Worm (Caenorhabditis elegans) whole organism, late embryonic: ENCODE results near the gene F52B11.5.

Experiments used
- C08G9.2 ChIP-seq: sonication (generic microtip); optimal IDR thresholded peaks from 2 replicates; lab custom pipeline; 2016; ENCODE audit warnings: mild to moderate bottlenecking, missing genetic modification characterization, moderate library complexity, missing compliant biosample characterization
- C38D4.7 ChIP-seq: fragments of 200-800 bp; sonication (Bioruptor generic); optimal IDR thresholded peaks from 2 replicates; lab custom pipeline; 2018; ENCODE audit warnings: mild to moderate bottlenecking, missing genetic modification characterization, moderate library complexity, missing compliant biosample characterization
- K02D7.2 ChIP-seq: sonication (generic microtip); optimal IDR thresholded peaks from 2 replicates; lab custom pipeline; 2017; ENCODE audit warnings: mild to moderate bottlenecking, missing genetic modification characterization, missing compliant biosample characterization
- K09A11.1 ChIP-seq: sonication (generic microtip); optimal IDR thresholded peaks from 2 replicates; lab custom pipeline; 2017; ENCODE audit warnings: antibody characterized with exemption, mild to moderate bottlenecking, missing genetic modification characterization, missing compliant biosample characterization; ENCODE audit not compliant: insufficient read depth
- T23F11.4 ChIP-seq: fragments of 200-800 bp; sonication (Bioruptor generic); optimal IDR thresholded peaks from 2 replicates; lab custom pipeline; 2018; ENCODE audit warnings: mild to moderate bottlenecking, missing genetic modification characterization, missing compliant biosample characterization
- Y22D7AL.16 ChIP-seq: sonication (generic microtip); optimal IDR thresholded peaks from 2 replicates; lab custom pipeline; 2016; ENCODE audit warnings: missing genetic modification characterization, missing compliant biosample characterization
- ahr-1 ChIP-seq: sonication (generic microtip); optimal IDR thresholded peaks from 2 replicates; lab custom pipeline; 2016; ENCODE audit warnings: missing genetic modification characterization, missing compliant biosample characterization
- ama-1 ChIP-seq: fragments of 150-350 bp; optimal IDR thresholded peaks from 2 replicates; lab custom pipeline; 2014
- ceh-18 ChIP-seq: sonication (generic microtip); optimal IDR thresholded peaks from 2 replicates; lab custom pipeline; 2016; ENCODE audit warnings: missing genetic modification characterization, missing compliant biosample characterization
- ceh-19 ChIP-seq: fragments of 200-800 bp; sonication (Bioruptor generic); optimal IDR thresholded peaks from 2 replicates; lab custom pipeline; 2018; ENCODE audit warnings: mild to moderate bottlenecking, missing genetic modification characterization, missing compliant biosample characterization
- ceh-2 ChIP-seq: sonication (generic microtip); optimal IDR thresholded peaks from 2 replicates; lab custom pipeline; 2016; ENCODE audit warnings: missing genotype, missing genetic modification characterization, missing compliant biosample characterization
- ceh-22 ChIP-seq: sonication (generic microtip); optimal IDR thresholded peaks from 2 replicates; lab custom pipeline; 2017; ENCODE audit warnings: missing biosample characterization, missing genetic modification characterization
- ceh-24 ChIP-seq: sonication (generic microtip); optimal IDR thresholded peaks from 2 replicates; lab custom pipeline; 2016; ENCODE audit warnings: mild to moderate bottlenecking, missing genetic modification characterization, missing compliant biosample characterization
- ceh-34 ChIP-seq: sonication (generic microtip); optimal IDR thresholded peaks from 2 replicates; lab custom pipeline; 2016; ENCODE audit warnings: mild to moderate bottlenecking, missing genetic modification characterization, missing compliant biosample characterization
- ceh-45 ChIP-seq: fragments of 200-800 bp; sonication (Bioruptor generic); IDR thresholded peaks from 2 replicates; pipeline ENCODE4 v1.3.6; 2022; ENCODE audit warnings: missing genetic modification reagents, missing genetic modification characterization, missing compliant biosample characterization
- ceh-6 ChIP-seq: fragments of 200-800 bp; sonication (Bioruptor generic); optimal IDR thresholded peaks from 2 replicates; lab custom pipeline; 2018; ENCODE audit warnings: mild to moderate bottlenecking, missing genetic modification characterization, missing compliant biosample characterization
- dmd-4 ChIP-seq: sonication (generic microtip); optimal IDR thresholded peaks from 2 replicates; lab custom pipeline; 2016; ENCODE audit warnings: borderline replicate concordance, missing genetic modification characterization, missing compliant biosample characterization
- ets-4 ChIP-seq: sonication (generic microtip); optimal IDR thresholded peaks from 2 replicates; lab custom pipeline; 2016; ENCODE audit warnings: missing genetic modification characterization, missing compliant biosample characterization
- fkh-10 ChIP-seq: fragments of 150-350 bp; optimal IDR thresholded peaks from 2 replicates; lab custom pipeline; 2014; ENCODE audit warnings: missing biosample characterization, missing genetic modification reagents, missing genetic modification characterization
- gmeb-2 ChIP-seq: sonication (generic microtip); optimal IDR thresholded peaks from 2 replicates; lab custom pipeline; 2016; ENCODE audit warnings: missing genetic modification characterization, inconsistent platforms, missing compliant biosample characterization
- hlh-13 ChIP-seq: fragments of 200-800 bp; sonication (Bioruptor generic); optimal IDR thresholded peaks from 2 replicates; lab custom pipeline; 2018; ENCODE audit warnings: mild to moderate bottlenecking, missing genetic modification characterization, missing compliant biosample characterization
- hlh-30 ChIP-seq: sonication (generic microtip); optimal IDR thresholded peaks from 2 replicates; lab custom pipeline; 2017; ENCODE audit warnings: antibody characterized with exemption, missing genetic modification characterization, missing compliant biosample characterization; ENCODE audit not compliant: insufficient read depth
- lim-6 ChIP-seq: sonication (generic microtip); optimal IDR thresholded peaks from 2 replicates; lab custom pipeline; 2016; ENCODE audit warnings: missing genetic modification characterization, missing compliant biosample characterization
- lin-11 ChIP-seq: fragments of 200-800 bp; sonication (Bioruptor generic); optimal IDR thresholded peaks from 2 replicates; lab custom pipeline; 2018; ENCODE audit warnings: mild to moderate bottlenecking, missing genetic modification characterization, missing compliant biosample characterization
- mec-3 ChIP-seq: sonication (generic microtip); optimal IDR thresholded peaks from 2 replicates; lab custom pipeline; 2016; ENCODE audit warnings: borderline replicate concordance, missing genetic modification characterization, missing compliant biosample characterization
- nfya-1 ChIP-seq: sonication (generic microtip); optimal IDR thresholded peaks from 2 replicates; lab custom pipeline; 2017; ENCODE audit warnings: missing genetic modification characterization, mild to moderate bottlenecking, missing compliant biosample characterization, antibody characterized with exemption, moderate library complexity
- nhr-232 ChIP-seq: sonication (generic microtip); optimal IDR thresholded peaks from 2 replicates; lab custom pipeline; 2016; ENCODE audit warnings: missing genetic modification characterization, missing compliant biosample characterization
- odd-2 ChIP-seq: sonication (generic microtip); optimal IDR thresholded peaks from 2 replicates; lab custom pipeline; 2017; ENCODE audit warnings: antibody characterized with exemption, mild to moderate bottlenecking, missing genetic modification characterization, missing compliant biosample characterization
- pag-3 ChIP-seq: sonication (generic microtip); optimal IDR thresholded peaks from 2 replicates; lab custom pipeline; 2016; ENCODE audit warnings: missing compliant biosample characterization, missing genetic modification characterization, borderline replicate concordance
- pax-1 ChIP-seq: fragments of 150-350 bp; optimal IDR thresholded peaks from 2 replicates; lab custom pipeline; 2014; ENCODE audit warnings: missing biosample characterization, missing genetic modification characterization
- pros-1 ChIP-seq: fragments of 150-350 bp; optimal IDR thresholded peaks from 2 replicates; lab custom pipeline; 2014; ENCODE audit warnings: missing biosample characterization, missing genetic modification reagents, missing genetic modification characterization
- sox-2 ChIP-seq: fragments of 200-800 bp; sonication (Bioruptor generic); IDR thresholded peaks from 2 replicates; pipeline ENCODE4 v1.3.6; 2022; ENCODE audit warnings: missing genetic modification reagents, missing genetic modification characterization, missing compliant biosample characterization
- sox-4 ChIP-seq: sonication (generic microtip); optimal IDR thresholded peaks from 2 replicates; lab custom pipeline; 2017; ENCODE audit warnings: mild to moderate bottlenecking, missing genetic modification characterization, inconsistent platforms, missing compliant biosample characterization
- ttx-3 ChIP-seq: sonication (generic microtip); optimal IDR thresholded peaks from 2 replicates; lab custom pipeline; 2016; ENCODE audit warnings: missing genetic modification reagents, missing genetic modification characterization, missing compliant biosample characterization
- unc-3 ChIP-seq, 2 experiments: fragments of 200-800 bp in 1 of 2; sonication (Bioruptor generic) in 1 of 2; sonication (generic microtip) in 1 of 2; conservative IDR thresholded peaks in 1 of 2; optimal IDR thresholded peaks in 1 of 2; 2 replicates each; pipeline versions ENCODE4 v1.3.6 to Lab custom; 2016 to 2022; ENCODE audit warnings: missing compliant biosample characterization in 2 of 2, missing genetic modification characterization in 2 of 2, missing genetic modification reagents in 1 of 2
- unc-55 ChIP-seq: sonication (generic microtip); optimal IDR thresholded peaks from 2 replicates; lab custom pipeline; 2017; ENCODE audit warnings: missing biosample characterization, missing genetic modification reagents, missing genetic modification characterization
- zip-5 ChIP-seq: sonication (generic microtip); optimal IDR thresholded peaks from 2 replicates; lab custom pipeline; 2016; ENCODE audit warnings: missing genetic modification characterization, missing compliant biosample characterization

Gene F52B11.5

DNA sequence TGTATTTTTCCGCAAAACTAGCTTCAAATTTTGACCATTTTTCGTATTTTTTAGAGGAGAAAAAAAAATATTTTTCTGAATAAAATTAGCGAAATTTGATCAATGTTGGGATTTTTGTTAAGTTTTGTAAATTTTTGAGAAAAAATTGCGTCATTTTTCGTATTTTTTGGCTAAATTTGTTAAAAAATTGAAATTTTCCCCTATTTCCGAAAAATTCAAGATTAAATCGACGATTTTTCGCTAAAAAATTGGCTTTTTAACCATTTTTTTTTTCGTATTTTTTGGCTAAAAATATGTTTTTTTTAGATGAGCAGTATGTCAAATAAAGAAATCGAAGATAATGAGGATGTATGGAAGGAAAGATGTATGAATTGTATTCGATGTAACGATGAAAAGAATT, 25.9 kb downstream of the F52B11.5 start, which contains the start of gene cfp-1:
TSS of gene cfp-1 (plus strand) at position 301 of the 400 bp plus-strand sequence.
- no peak for TF ChIP-seq gmeb-2
- no peak for TF ChIP-seq mec-3 (tag; lab: Kevin White, UChicago)
- TF ChIP-seq ceh-2 (tag; lab: Kevin White, UChicago), result no peak
- no peak for TF ChIP-seq fkh-10
- no peak for TF ChIP-seq ceh-18 (tag; lab: Kevin White, UChicago)
- TF ChIP-seq nhr-232 (tag; lab: Kevin White, UChicago), result no peak
- TF ChIP-seq, all 69 proteins: peak for 0

DNA sequence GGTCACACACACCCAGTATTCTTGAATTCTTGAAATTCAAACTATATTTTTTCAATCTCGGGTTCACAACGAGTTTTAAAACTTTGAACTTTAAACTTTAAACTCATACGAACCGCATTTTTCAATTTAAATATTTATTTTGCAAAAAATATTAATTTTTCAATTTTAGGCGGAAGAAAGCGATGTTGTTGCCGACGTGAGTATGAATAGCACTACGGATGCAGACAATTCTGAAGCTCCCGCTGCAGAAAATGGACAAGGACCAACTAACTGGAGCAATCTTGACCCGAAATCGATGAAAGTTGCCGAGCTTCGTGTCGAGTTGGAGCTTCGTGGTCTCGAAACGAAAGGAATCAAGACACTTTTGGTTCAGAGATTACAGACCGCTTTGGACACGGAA, 28.6 kb downstream of the F52B11.5 start:
- TF ChIP-seq ceh-45 (no peak), ceh-22 (tag; lab: Kevin White, UChicago) (no peak), ama-1 (lab: Kevin White, UChicago) (no peak), odd-2 (tag; lab: Kevin White, UChicago) (no peak), ceh-6 (GFP tag; lab: Kevin White, UChicago) (no peak), ceh-34 (tag; lab: Kevin White, UChicago) (no peak), K09A11.1 (tag; lab: Kevin White, UChicago) (no peak), ceh-2 (tag; lab: Kevin White, UChicago) (no peak), pros-1 (tag; lab: Kevin White, UChicago) (no peak), sox-2 (GFP tag; lab: Robert Waterston, UW) (no peak), C38D4.7 (GFP tag; lab: Kevin White, UChicago) (no peak), zip-5 (tag; lab: Kevin White, UChicago) (no peak), fkh-10 (no peak), nhr-232 (tag; lab: Kevin White, UChicago) (no peak), ahr-1 (tag; lab: Kevin White, UChicago) (no peak), T23F11.4 (GFP tag; lab: Kevin White, UChicago) (no peak)
- TF ChIP-seq, all 69 proteins: peak for 0

DNA sequence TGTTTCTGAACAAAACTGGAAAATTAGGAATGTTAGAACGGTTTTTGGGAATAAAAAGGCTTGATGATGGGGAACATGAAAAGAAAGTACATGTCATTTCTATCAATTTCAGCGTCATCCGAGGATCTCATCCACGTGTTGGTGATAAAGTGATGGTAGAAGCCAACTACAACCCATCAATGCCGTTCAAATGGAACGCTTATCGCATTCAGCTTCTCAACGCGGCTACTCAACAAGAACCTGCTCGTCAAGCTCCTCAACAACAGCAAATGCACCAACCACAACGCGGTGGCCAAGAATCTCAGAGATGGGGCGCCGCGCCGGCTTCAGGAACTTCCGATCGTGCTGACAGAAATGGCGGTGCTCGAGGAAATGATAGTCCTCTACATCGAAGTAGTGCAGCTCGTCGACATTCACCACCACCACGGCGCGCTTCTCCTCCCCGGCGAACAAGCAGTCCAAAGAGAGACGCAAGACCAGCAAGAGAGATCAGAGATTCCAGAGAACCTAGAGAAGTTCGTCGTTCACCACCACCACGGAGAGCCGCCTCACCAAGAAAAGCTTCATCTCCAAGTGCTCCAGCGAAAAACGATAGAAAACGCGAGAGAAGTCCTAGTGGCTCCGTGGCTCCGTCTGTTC, 30.9 kb downstream of the F52B11.5 start:
- no peak for TF ChIP-seq ceh-24 (tag; lab: Kevin White, UChicago)
- TF ChIP-seq ceh-45, result no peak
- no peak for TF ChIP-seq hlh-30 (tag; lab: Kevin White, UChicago)
- TF ChIP-seq lin-11 (tag; lab: Kevin White, UChicago), result no peak
- no peak for TF ChIP-seq Y22D7AL.16 (tag; lab: Kevin White, UChicago)
- TF ChIP-seq hlh-13, result no peak
- no peak for TF ChIP-seq C08G9.2
- no peak for TF ChIP-seq unc-55 (GFP tag; lab: Kevin White, UChicago)
- TF ChIP-seq nfya-1, result no peak
- no peak for TF ChIP-seq unc-3 (GFP tag; conservative IDR thresholded peaks at IDR 0.05; lab: Robert Waterston, UW)
- TF ChIP-seq unc-3 (tag; optimal IDR thresholded peaks at IDR 0.05; lab: Kevin White, UChicago), result no peak
- TF ChIP-seq ets-4 (tag; lab: Kevin White, UChicago), result no peak
- TF ChIP-seq zip-5 (tag; lab: Kevin White, UChicago), result no peak
- TF ChIP-seq mec-3 (tag; lab: Kevin White, UChicago), result no peak
- TF ChIP-seq, all 69 proteins: peak for 0

DNA sequence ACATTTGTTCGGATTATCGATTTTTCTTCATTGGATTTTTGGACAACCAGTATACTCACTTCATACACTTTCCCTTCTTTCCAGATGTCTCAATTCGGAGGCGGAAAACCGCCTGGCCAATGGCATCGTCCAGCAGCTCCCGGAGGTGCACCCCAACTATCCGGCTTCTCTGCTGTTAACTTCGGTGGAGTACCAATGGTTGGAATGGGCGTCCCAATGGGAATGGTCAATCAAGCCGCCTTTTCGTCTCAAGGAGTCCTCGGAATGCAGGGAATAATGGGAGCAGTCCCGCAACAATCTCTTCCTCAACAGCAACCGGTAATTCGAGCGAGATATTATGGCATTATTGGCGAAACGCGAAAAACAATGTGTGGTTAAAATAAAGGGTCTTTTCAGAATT, 31.6 kb downstream of the F52B11.5 start, which contains the start of gene ccar-1:
TSS of gene ccar-1 (plus strand) at position 83 of the 400 bp plus-strand sequence.
- TF ChIP-seq sox-4 (tag; lab: Kevin White, UChicago) (no peak), lim-6 (no peak), K02D7.2 (no peak), ceh-19 (GFP tag; lab: Kevin White, UChicago) (no peak), unc-3 (GFP tag; conservative IDR thresholded peaks at IDR 0.05; lab: Robert Waterston, UW) (no peak), unc-3 (tag; optimal IDR thresholded peaks at IDR 0.05; lab: Kevin White, UChicago) (no peak), ceh-45 (no peak), pax-1 (tag; lab: Kevin White, UChicago) (no peak), ttx-3 (no peak), dmd-4 (no peak), zip-5 (tag; lab: Kevin White, UChicago) (no peak), ceh-22 (tag; lab: Kevin White, UChicago) (no peak), lin-11 (tag; lab: Kevin White, UChicago) (no peak), pag-3 (tag; lab: Kevin White, UChicago) (no peak), C38D4.7 (GFP tag; lab: Kevin White, UChicago) (no peak)
- TF ChIP-seq, all 69 proteins: peak for 0
